Fruit fly (Drosophila melanogaster): ENCODE data around the gene CG9014.

DNA sequence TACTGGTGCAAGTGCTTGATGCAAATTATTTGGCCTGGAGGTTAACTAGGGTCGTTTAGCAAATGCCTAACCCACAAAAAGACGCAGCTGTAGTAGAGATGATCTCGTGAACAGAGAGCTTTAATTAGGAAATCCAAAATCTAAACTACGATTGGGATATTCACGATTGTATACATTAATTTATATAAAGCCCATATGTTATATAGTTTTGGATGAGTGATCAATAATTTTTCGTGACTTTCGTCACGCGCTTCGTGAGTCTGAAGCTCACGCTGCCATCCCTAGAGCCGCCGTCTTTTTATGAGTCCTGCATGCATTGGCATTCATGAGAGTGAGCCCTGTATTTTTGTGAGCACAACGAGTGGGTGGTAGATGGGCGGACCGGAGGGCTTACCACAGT lies 24.4 kb downstream of the CG9014 start:
- TF ChIP-seq CG12605 (GFP tag; IDR thresholded peaks at IDR 0.05) (no peak), CG14655 (GFP tag; optimal IDR thresholded peaks at IDR 0.05) (peak; percentile 15), EcR (GFP tag; optimal IDR thresholded peaks at IDR 0.05) (no peak), CG13204 (GFP tag; optimal IDR thresholded peaks at IDR 0.05) (no peak), Ets98B (GFP tag; IDR thresholded peaks at IDR 0.05) (no peak), CG8159 (tag; optimal IDR thresholded peaks at IDR 0.05) (peak; percentile 53), gl (tag; optimal IDR thresholded peaks at IDR 0.05) (no peak), CG10348 (GFP tag; IDR thresholded peaks at IDR 0.05) (no peak), CG34367 (tag; optimal IDR thresholded peaks at IDR 0.05) (no peak), CG17806 (tag; optimal IDR thresholded peaks at IDR 0.05) (no peak)
